Worm (Caenorhabditis elegans) whole organism, L1 larva: Measurements from ENCODE around the gene F31A3.3.
A peak's percentile ranks its signal among the peaks of the same experiment; 100 is the strongest.
"Not testable (repeated sequence)": the region's sequence is repeated elsewhere in the genome, so short reads cannot be mapped to it uniquely, and the experiment has no call there.

ENCODE experiments used
- C16A3.4 ChIP-seq: fragments of 150-350 bp; optimal IDR thresholded peaks from 2 replicates; lab custom pipeline; 2014; ENCODE audit warnings: missing biosample characterization, missing genetic modification characterization
- aha-1 ChIP-seq: fragments of 150-350 bp; optimal IDR thresholded peaks from 2 replicates; lab custom pipeline; 2014; ENCODE audit warnings: missing biosample characterization, missing genetic modification characterization
- alr-1 ChIP-seq: fragments of 200-800 bp; sonication (Bioruptor generic); optimal IDR thresholded peaks from 2 replicates; lab custom pipeline; 2018; ENCODE audit warnings: borderline replicate concordance, mild to moderate bottlenecking, missing genetic modification characterization, missing compliant biosample characterization
- aly-2 ChIP-seq: fragments of 150-350 bp; optimal IDR thresholded peaks from 2 replicates; lab custom pipeline; 2014; ENCODE audit warnings: missing biosample characterization, missing genetic modification characterization
- ceh-63 ChIP-seq: fragments of 200-800 bp; sonication (Bioruptor generic); optimal IDR thresholded peaks from 2 replicates; lab custom pipeline; 2018; ENCODE audit warnings: mild to moderate bottlenecking, missing genetic modification characterization, missing compliant biosample characterization
- ceh-88 ChIP-seq: fragments of 200-800 bp; sonication (Bioruptor generic); IDR thresholded peaks from 2 replicates; pipeline ENCODE4 v1.3.6; 2022; ENCODE audit warnings: missing genetic modification characterization, missing compliant biosample characterization
- ces-1 ChIP-seq: fragments of 150-350 bp; optimal IDR thresholded peaks from 2 replicates; lab custom pipeline; 2014; ENCODE audit warnings: missing biosample characterization, missing genetic modification reagents, missing genetic modification characterization
- efl-1 ChIP-seq, 4 experiments: fragments of 150-350 bp; optimal IDR thresholded peaks in 3 of 4; peaks in 1 of 4; 1 replicate in 1 of 4; 2 replicates in 3 of 4; lab custom pipeline; 2014; ENCODE audit warnings: missing biosample characterization in 2 of 4, missing genetic modification characterization in 2 of 4, missing genetic modification reagents in 2 of 4
- egl-13 ChIP-seq: sonication (generic microtip); optimal IDR thresholded peaks from 2 replicates; lab custom pipeline; 2016; ENCODE audit warnings: missing genotype, missing genetic modification reagents, missing genetic modification characterization, missing compliant biosample characterization
- elt-2 ChIP-seq: sonication (generic microtip); optimal IDR thresholded peaks from 2 replicates; lab custom pipeline; 2016; ENCODE audit warnings: missing genetic modification characterization, mild to moderate bottlenecking, inconsistent platforms, missing compliant biosample characterization, missing genetic modification reagents
- fos-1 ChIP-seq: fragments of 150-350 bp; optimal IDR thresholded peaks from 2 replicates; lab custom pipeline; 2014; ENCODE audit warnings: missing biosample characterization, missing genetic modification characterization
- hlh-17 ChIP-seq: fragments of 200-800 bp; sonication (Bioruptor generic); optimal IDR thresholded peaks from 2 replicates; lab custom pipeline; 2018; ENCODE audit warnings: missing genetic modification characterization, mild to moderate bottlenecking, missing compliant biosample characterization, moderate library complexity, borderline replicate concordance
- hlh-4 ChIP-seq: sonication (generic microtip); optimal IDR thresholded peaks from 2 replicates; lab custom pipeline; 2016; ENCODE audit warnings: mild to moderate bottlenecking, missing genetic modification characterization, missing compliant biosample characterization
- hpl-2 ChIP-seq: fragments of 150-350 bp; optimal IDR thresholded peaks from 2 replicates; lab custom pipeline; 2014; ENCODE audit warnings: missing biosample characterization, missing genetic modification reagents, missing genetic modification characterization
- isw-1 ChIP-seq: fragments of 200-800 bp; sonication (Bioruptor generic); IDR thresholded peaks from 2 replicates; pipeline ENCODE4 v1.3.6; 2022; ENCODE audit warnings: missing genetic modification characterization, missing compliant biosample characterization
- jun-1 ChIP-seq: fragments of 150-350 bp; optimal IDR thresholded peaks from 2 replicates; lab custom pipeline; 2014; ENCODE audit warnings: missing biosample characterization, missing genetic modification reagents, missing genetic modification characterization
- lin-13 ChIP-seq: fragments of 150-350 bp; optimal IDR thresholded peaks from 2 replicates; lab custom pipeline; 2014; ENCODE audit warnings: missing biosample characterization, missing genetic modification reagents, missing genetic modification characterization
- lin-14 ChIP-seq: fragments of 200-800 bp; sonication (Bioruptor generic); optimal IDR thresholded peaks from 2 replicates; lab custom pipeline; 2018; ENCODE audit warnings: mild to moderate bottlenecking, missing genetic modification characterization, moderate library complexity, missing compliant biosample characterization
- mdl-1 ChIP-seq, 2 experiments: fragments of 150-350 bp; optimal IDR thresholded peaks; 2 replicates each; lab custom pipeline; 2014 to 2017; ENCODE audit warnings: missing biosample characterization in 2 of 2, missing genetic modification characterization in 2 of 2, inconsistent platforms in 1 of 2
- nhr-12 ChIP-seq: sonication (generic microtip); optimal IDR thresholded peaks from 2 replicates; lab custom pipeline; 2017; ENCODE audit warnings: missing biosample characterization, missing genetic modification characterization
- nhr-19 ChIP-seq: fragments of 200-800 bp; sonication (Bioruptor generic); conservative IDR thresholded peaks from 2 replicates; pipeline ENCODE4 v1.3.6; 2022; ENCODE audit warnings: missing genetic modification characterization, missing compliant biosample characterization
- nhr-20 ChIP-seq: sonication (generic microtip); optimal IDR thresholded peaks from 2 replicates; lab custom pipeline; 2016; ENCODE audit warnings: mild to moderate bottlenecking, missing genetic modification characterization, missing compliant biosample characterization
- nhr-28 ChIP-seq: fragments of 150-350 bp; optimal IDR thresholded peaks from 2 replicates; lab custom pipeline; 2014; ENCODE audit warnings: missing biosample characterization, missing genetic modification characterization
- nhr-47 ChIP-seq: sonication (generic microtip); optimal IDR thresholded peaks from 2 replicates; lab custom pipeline; 2016; ENCODE audit warnings: mild to moderate bottlenecking, missing genetic modification characterization, moderate library complexity, missing compliant biosample characterization
- nhr-71 ChIP-seq: sonication (generic microtip); optimal IDR thresholded peaks from 2 replicates; lab custom pipeline; 2016; ENCODE audit warnings: mild to moderate bottlenecking, missing genetic modification characterization, moderate library complexity, missing compliant biosample characterization
- nhr-76 ChIP-seq: sonication (generic microtip); optimal IDR thresholded peaks from 2 replicates; lab custom pipeline; 2017; ENCODE audit warnings: missing biosample characterization, missing genetic modification characterization
- nhr-77 ChIP-seq: fragments of 150-350 bp; optimal IDR thresholded peaks from 2 replicates; lab custom pipeline; 2014; ENCODE audit warnings: missing biosample characterization, missing genetic modification characterization
- nhr-84 ChIP-seq: sonication (generic microtip); optimal IDR thresholded peaks from 2 replicates; lab custom pipeline; 2017; ENCODE audit warnings: missing biosample characterization, missing genetic modification characterization
- nhr-90 ChIP-seq: sonication (generic microtip); optimal IDR thresholded peaks from 2 replicates; lab custom pipeline; 2016; ENCODE audit warnings: mild to moderate bottlenecking, missing genetic modification characterization, missing compliant biosample characterization; ENCODE audit not compliant: poor library complexity
- pax-3 ChIP-seq: fragments of 200-800 bp; sonication (Bioruptor generic); optimal IDR thresholded peaks from 2 replicates; lab custom pipeline; 2018; ENCODE audit warnings: mild to moderate bottlenecking, missing genetic modification characterization, moderate library complexity, missing compliant biosample characterization
- skn-1 ChIP-seq: fragments of 150-350 bp; optimal IDR thresholded peaks from 2 replicates; lab custom pipeline; 2014; ENCODE audit warnings: missing biosample characterization, missing genetic modification characterization
- snu-23 ChIP-seq: sonication (generic microtip); optimal IDR thresholded peaks from 2 replicates; lab custom pipeline; 2016; ENCODE audit warnings: missing genetic modification characterization, missing compliant biosample characterization
- sox-4 ChIP-seq: sonication (generic microtip); optimal IDR thresholded peaks from 2 replicates; lab custom pipeline; 2016; ENCODE audit warnings: missing genetic modification characterization, missing compliant biosample characterization
- sup-37 ChIP-seq: fragments of 200-800 bp; sonication (Bioruptor generic); optimal IDR thresholded peaks from 2 replicates; lab custom pipeline; 2018; ENCODE audit warnings: mild to moderate bottlenecking, missing genetic modification characterization, missing compliant biosample characterization
- unc-62 ChIP-seq: fragments of 150-350 bp; optimal IDR thresholded peaks from 2 replicates; lab custom pipeline; 2014; ENCODE audit warnings: missing biosample characterization, missing genetic modification reagents, missing genetic modification characterization
- unc-86 ChIP-seq: sonication (generic microtip); optimal IDR thresholded peaks from 2 replicates; lab custom pipeline; 2016; ENCODE audit warnings: missing genetic modification characterization, missing compliant biosample characterization
- zip-4 ChIP-seq: fragments of 200-800 bp; sonication (Bioruptor generic); optimal IDR thresholded peaks from 2 replicates; lab custom pipeline; 2018; ENCODE audit warnings: mild to moderate bottlenecking, missing genetic modification characterization, moderate library complexity, missing compliant biosample characterization
- ztf-4 ChIP-seq: fragments of 150-350 bp; optimal IDR thresholded peaks from 2 replicates; lab custom pipeline; 2014; ENCODE audit warnings: missing biosample characterization, missing genetic modification characterization

F31A3.3 gene

ce11 chrX:17534014-17534465 is at the start of gene F31A3.3:
Gene F31A3.3, minus strand, starts transcription at chrX:17534064.
- TF ChIP-seq nhr-71 (tag; lab: Kevin White, UChicago) (peak; percentile 11), nhr-28 (tag; lab: Kevin White, UChicago) (no peak), isw-1 (GFP tag; lab: Robert Waterston, UW) (no peak), ceh-63 (no peak), nhr-12 (tag; lab: Kevin White, UChicago) (no peak), mdl-1 (tag; optimal IDR thresholded peaks at IDR 0.05; lab: Kevin White, UChicago) (peak in 1 of 2 experiments; percentile 2), elt-2 (peak; percentile 60), snu-23 (GFP tag; lab: Kevin White, UChicago) (no peak), lin-14 (GFP tag; lab: Kevin White, UChicago) (peak; percentile 25), ztf-4 (tag; lab: Kevin White, UChicago) (no peak), unc-62 (no peak), egl-13 (no peak), C16A3.4 (tag; lab: Kevin White, UChicago) (no peak)
- TF ChIP-seq, all 84 proteins: peak for 4

ce11 chrX:17579779-17580178 is 45.9 kb upstream of the F31A3.3 start, which contains the start of gene frpr-7:
Gene frpr-7, minus strand, starts transcription at chrX:17579879.
- TF ChIP-seq sox-4 (tag; lab: Kevin White, UChicago), result no peak
- no peak for TF ChIP-seq aha-1
- no peak for TF ChIP-seq hpl-2 (GFP tag; lab: Kevin White, UChicago)
- no peak for TF ChIP-seq nhr-47 (tag; lab: Kevin White, UChicago)
- TF ChIP-seq nhr-76 (tag; lab: Kevin White, UChicago), result no peak
- no peak for TF ChIP-seq pax-3 (tag; lab: Kevin White, UChicago)
- no peak for TF ChIP-seq efl-1 (optimal IDR thresholded peaks at IDR 0.05; lab: Kevin White, UChicago)
- TF ChIP-seq efl-1 (GFP tag; optimal IDR thresholded peaks at IDR 0.05 in 1 of 2; lab: Kevin White, UChicago), result no peak
- no peak for TF ChIP-seq ceh-88 (GFP tag; lab: Robert Waterston, UW)
- TF ChIP-seq nhr-77, result no peak
- no peak for TF ChIP-seq egl-13
- TF ChIP-seq hlh-17 (GFP tag; lab: Kevin White, UChicago), result no peak
- TF ChIP-seq nhr-20, result no peak
- no peak for TF ChIP-seq zip-4 (GFP tag; lab: Kevin White, UChicago)

ce11 chrX:17579011-17579410 is 45.1 kb upstream of the F31A3.3 start, which contains the start of gene F39B3.3:
Gene F39B3.3, minus strand, starts transcription at chrX:17579111.
- not testable (repeated sequence) for TF ChIP-seq hlh-4; ceh-88 (GFP tag; lab: Robert Waterston, UW); skn-1 (tag; lab: Kevin White, UChicago)

ce11 chrX:17567378-17567777 is 33.5 kb upstream of the F31A3.3 start, which contains the start of gene F39B3.7:
Gene F39B3.7, minus strand, starts transcription at chrX:17567478.
- TF ChIP-seq unc-86 (tag; lab: Kevin White, UChicago) (no peak), nhr-19 (no peak)

- TF ChIP-seq ces-1 (GFP tag; lab: Kevin White, UChicago), result no peak
- TF ChIP-seq nhr-84, result no peak
- no peak for TF ChIP-seq sup-37
- TF ChIP-seq jun-1, result no peak
- TF ChIP-seq lin-13 (GFP tag; lab: Kevin White, UChicago), result no peak
- no peak for TF ChIP-seq alr-1 (tag; lab: Kevin White, UChicago)
- no peak for TF ChIP-seq nhr-90
- TF ChIP-seq fos-1 (tag; lab: Kevin White, UChicago), result no peak
- TF ChIP-seq mdl-1 (tag; optimal IDR thresholded peaks at IDR 0.05; lab: Kevin White, UChicago), result no peak
- TF ChIP-seq snu-23 (GFP tag; lab: Kevin White, UChicago), result no peak
- no peak for TF ChIP-seq aly-2 (tag; lab: Kevin White, UChicago)
- TF ChIP-seq, all 84 proteins: peak for 0
These were observed 29.5 kb upstream of the F31A3.3 start, which contains the start of gene F31A3.5 for ce11 chrX:17563411-17563810. Gene F31A3.5, minus strand, starts transcription at chrX:17563610.
